Worm (Caenorhabditis elegans): ENCODE measurements around the gene dct-6.

DNA sequence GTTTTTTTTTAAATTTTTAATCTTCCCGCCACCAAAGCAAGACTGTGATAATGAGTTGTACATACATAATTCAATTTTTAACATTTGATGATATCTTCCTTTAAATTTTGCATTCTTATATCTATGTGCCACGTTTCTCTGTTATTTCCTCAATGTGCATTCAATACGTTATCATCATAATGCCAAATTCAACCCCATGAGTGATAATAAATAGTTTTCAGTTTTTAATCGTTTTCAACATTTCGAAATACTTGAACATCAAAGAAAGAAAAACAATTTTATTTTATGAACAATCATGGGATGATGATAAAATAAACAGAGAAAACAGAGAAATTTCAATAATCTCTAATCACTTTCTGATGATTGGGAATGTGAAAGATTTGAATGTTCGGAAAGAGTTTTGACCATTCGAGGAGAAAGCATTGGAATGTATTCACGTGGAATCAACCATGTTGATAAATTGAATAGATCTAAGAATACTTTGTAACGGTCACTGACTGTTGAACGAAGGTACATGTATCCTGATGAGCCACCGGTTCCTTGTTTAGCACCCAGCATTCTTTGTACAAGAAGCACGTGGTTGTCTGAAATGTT is 48.8 kb upstream of the dct-6 start:
- TF ChIP-seq zag-1 (tag; optimal IDR thresholded peaks at IDR 0.05), result no peak
- TF ChIP-seq nhr-23 (tag; optimal IDR thresholded peaks at IDR 0.05), result no peak

All from whole organism, L2 larva.